Fruit fly (Drosophila melanogaster): ENCODE results near the gene pdm2.
A peak's percentile ranks its signal among the peaks of the same experiment; 100 is the strongest.

pdm2 gene

DNA sequence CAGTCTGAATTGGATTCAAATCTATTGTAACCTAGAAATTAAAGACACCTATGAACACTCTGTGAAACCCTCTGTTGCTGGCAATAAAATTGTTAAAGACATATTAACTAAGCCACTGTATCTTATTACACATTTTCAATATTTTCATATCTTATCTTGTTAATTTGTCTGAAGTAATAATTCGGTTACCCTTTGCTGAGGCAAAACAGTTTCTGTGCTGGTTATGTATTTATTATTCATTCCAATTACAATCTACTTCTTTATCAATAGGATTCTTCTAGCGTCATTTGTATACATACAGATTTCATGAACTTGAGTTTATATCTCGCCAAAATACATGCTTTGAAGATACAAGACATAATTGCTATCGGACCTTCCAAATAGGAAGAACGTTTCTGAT lies 51.6 kb downstream of the pdm2 start:
- TF ChIP-seq ey (GFP tag; optimal IDR thresholded peaks at IDR 0.05): no peak
- no peak for TF ChIP-seq brk (GFP tag; optimal IDR thresholded peaks at IDR 0.05)
- TF ChIP-seq lola (GFP tag; optimal IDR thresholded peaks at IDR 0.05): no peak
- no peak for TF ChIP-seq Dif (GFP tag; optimal IDR thresholded peaks at IDR 0.05; ENCODE audit: partially characterized antibody)
- TF ChIP-seq Myc (optimal IDR thresholded peaks at IDR 0.05): no peak
- no peak for TF ChIP-seq h (GFP tag; optimal IDR thresholded peaks at IDR 0.05)
- no peak for TF ChIP-seq Hnf4 (GFP tag; optimal IDR thresholded peaks at IDR 0.05)
- no peak for TF ChIP-seq foxo (GFP tag; optimal IDR thresholded peaks at IDR 0.05)
- no peak for TF ChIP-seq CG32264 (GFP tag; optimal IDR thresholded peaks at IDR 0.05)

DNA sequence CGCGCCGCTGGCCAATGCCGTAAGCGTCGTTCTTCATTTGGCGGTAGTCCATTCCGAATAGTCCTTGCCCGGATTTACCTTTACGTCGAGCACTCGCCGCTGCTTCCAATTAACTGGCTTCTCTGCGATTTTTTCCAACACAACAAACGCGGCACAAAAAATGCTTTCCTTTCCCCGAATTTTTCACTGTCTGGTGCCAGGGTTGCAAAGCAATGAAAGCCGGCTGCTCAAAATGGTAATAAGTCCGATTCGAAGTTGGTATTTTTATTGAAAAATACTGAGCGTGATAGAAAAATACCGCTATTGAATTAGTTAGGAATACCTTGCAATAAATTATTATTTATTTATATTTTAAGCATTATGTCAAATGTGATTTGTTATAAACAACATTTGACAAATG lies 55.3 kb downstream of the pdm2 start:
- TF ChIP-seq brk (GFP tag; optimal IDR thresholded peaks at IDR 0.05) (no peak), CG9705 (GFP tag; optimal IDR thresholded peaks at IDR 0.05) (no peak), rgr (GFP tag; optimal IDR thresholded peaks at IDR 0.05) (no peak), dl (GFP tag; optimal IDR thresholded peaks at IDR 0.05; ENCODE audit: insufficient read depth in 1 of 2, partially characterized antibody in 2 of 2) (no peak), woc (GFP tag; optimal IDR thresholded peaks at IDR 0.05) (no peak)

DNA sequence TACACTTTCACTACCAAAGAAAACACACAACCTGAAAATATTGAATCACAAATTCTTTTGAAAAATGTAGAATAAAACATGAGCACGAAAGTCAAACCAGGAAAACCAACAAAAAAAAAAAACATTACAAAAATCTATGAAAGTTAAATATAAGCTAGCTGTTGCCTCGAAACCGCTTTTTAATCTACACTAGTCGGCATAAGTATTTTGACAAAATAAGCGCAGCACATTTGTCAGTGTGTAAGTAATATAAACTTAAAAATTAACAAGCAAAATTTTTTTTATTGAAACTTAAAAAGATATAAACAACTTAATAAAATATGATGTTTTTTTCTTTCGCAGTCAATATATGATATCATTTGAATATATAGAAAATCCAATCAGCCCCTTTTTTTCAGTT lies 55.9 kb downstream of the pdm2 start, which contains the start of gene CG5787:
CG5787 (minus strand) TSS at position 101 of the 400 bp plus-strand sequence.
- TF ChIP-seq sage (GFP tag; optimal IDR thresholded peaks at IDR 0.05): no peak
- no peak for TF ChIP-seq fru (GFP tag; optimal IDR thresholded peaks at IDR 0.05)
- no peak for TF ChIP-seq HLH106 (tag; optimal IDR thresholded peaks at IDR 0.05)
- TF ChIP-seq dl (GFP tag; optimal IDR thresholded peaks at IDR 0.05; ENCODE audit: insufficient read depth in 1 of 2, partially characterized antibody in 2 of 2): no peak
- TF ChIP-seq Hnf4 (GFP tag; optimal IDR thresholded peaks at IDR 0.05): no peak
- no peak for TF ChIP-seq Mio (GFP tag; optimal IDR thresholded peaks at IDR 0.05)
- no peak for TF ChIP-seq pan (optimal IDR thresholded peaks at IDR 0.05)
- TF ChIP-seq dmrt93B (GFP tag; optimal IDR thresholded peaks at IDR 0.05): no peak
- TF ChIP-seq rgr (GFP tag; optimal IDR thresholded peaks at IDR 0.05): no peak
- no peak for TF ChIP-seq psq (GFP tag; optimal IDR thresholded peaks at IDR 0.05)
- TF ChIP-seq usp (GFP tag; optimal IDR thresholded peaks at IDR 0.05): no peak
- TF ChIP-seq woc (GFP tag; optimal IDR thresholded peaks at IDR 0.05): no peak
- no peak for TF ChIP-seq CG9705 (GFP tag; optimal IDR thresholded peaks at IDR 0.05)
- TF ChIP-seq lola (GFP tag; optimal IDR thresholded peaks at IDR 0.05): no peak
- no peak for TF ChIP-seq Dif (GFP tag; optimal IDR thresholded peaks at IDR 0.05; ENCODE audit: partially characterized antibody)

DNA sequence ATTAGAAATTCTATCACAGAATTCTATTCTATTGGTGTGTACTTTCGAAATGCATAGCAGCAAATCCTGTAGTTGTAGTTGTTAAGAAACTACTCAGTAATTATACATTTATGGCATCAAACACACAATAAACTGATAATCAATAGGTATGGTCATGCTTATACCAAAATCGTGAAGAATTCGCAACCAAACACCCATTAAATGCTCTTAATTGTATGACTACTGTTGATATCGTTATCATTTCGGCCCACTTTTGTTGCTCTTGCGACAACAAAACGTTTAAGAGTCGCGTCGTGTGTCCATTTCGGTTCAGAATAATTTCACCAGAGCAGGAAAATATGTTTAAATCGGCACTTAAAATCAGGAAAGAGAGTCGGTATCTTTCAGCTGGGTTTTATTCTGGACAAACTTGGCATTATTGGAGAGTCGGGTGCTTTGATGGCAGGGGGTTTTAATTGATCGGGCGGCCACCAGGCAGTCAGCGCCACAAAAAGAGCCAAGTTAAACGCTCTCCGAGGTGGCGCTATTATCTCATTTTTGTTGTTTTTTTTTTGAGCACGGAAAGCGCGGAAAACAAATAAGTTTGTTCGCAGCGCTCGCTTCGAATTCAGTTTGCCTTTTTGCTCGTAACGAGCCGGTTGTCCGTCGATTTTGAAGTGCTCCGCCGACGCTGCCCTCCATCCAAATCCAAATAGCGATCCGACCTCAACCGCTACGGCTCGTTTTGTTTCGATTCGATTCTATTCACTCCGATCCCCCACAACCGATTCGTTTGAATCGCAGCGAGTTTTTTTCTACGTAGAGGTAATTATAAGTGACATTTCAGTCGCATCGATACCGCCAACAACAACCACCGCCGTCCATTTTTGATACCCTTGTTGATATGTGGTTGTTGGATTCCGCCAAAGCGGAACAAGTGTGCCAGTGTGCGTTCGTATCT lies 61.7 kb downstream of the pdm2 start, which contains the start of gene MRP:
MRP (plus strand) TSS at position 609 of the 940 bp plus-strand sequence.
- TF ChIP-seq Sp1 (GFP tag; optimal IDR thresholded peaks at IDR 0.05): no peak
- no peak for TF ChIP-seq Dif (GFP tag; optimal IDR thresholded peaks at IDR 0.05; ENCODE audit: partially characterized antibody)
- no peak for TF ChIP-seq Rel (GFP tag; optimal IDR thresholded peaks at IDR 0.05)
- peak; percentile 47 for TF ChIP-seq Rel (tag; optimal IDR thresholded peaks at IDR 0.05)
- TF ChIP-seq h (GFP tag; optimal IDR thresholded peaks at IDR 0.05): no peak
- TF ChIP-seq Mio (GFP tag; optimal IDR thresholded peaks at IDR 0.05): no peak

DNA sequence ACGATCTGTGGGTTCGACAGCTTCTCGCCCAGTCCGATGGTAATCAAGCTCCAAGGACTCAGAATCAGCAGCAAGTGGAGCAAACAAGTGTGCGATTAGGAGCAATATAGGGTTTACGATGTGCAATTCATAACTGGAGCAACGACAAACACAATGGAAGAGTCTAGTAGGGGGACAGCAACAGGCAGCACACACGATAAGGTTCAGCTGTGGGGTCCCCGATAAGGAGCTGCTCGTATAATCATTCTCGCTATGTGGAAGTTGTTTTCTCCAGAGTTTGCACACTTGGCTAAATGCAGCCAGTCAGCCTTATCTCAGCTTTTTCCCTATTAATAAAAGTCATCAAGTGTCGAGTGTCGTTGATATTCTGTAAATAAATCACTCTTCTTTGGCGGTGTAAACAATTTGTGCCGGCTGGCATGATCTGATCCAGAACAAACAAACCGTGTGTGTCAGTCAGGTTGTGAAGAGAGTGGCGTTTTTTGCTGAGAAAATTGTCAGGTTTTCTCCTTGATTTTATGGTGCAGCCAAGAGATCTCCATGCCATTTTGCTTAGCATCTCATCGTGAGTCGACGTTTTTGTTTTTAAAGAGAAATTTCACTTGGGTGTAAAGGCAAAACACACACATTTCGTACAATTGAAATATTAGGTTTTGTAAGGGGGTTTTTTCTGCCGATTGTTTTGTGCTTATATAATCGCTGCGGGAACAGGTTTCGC lies 62.9 kb downstream of the pdm2 start:
- peak; percentile 57 for TF ChIP-seq br (GFP tag; optimal IDR thresholded peaks at IDR 0.05)
- no peak for TF ChIP-seq OdsH (GFP tag; optimal IDR thresholded peaks at IDR 0.05)
- TF ChIP-seq h (GFP tag; optimal IDR thresholded peaks at IDR 0.05): peak; percentile 57
- no peak for TF ChIP-seq GATAd (GFP tag; optimal IDR thresholded peaks at IDR 0.05)
- no peak for TF ChIP-seq Rel (GFP tag; optimal IDR thresholded peaks at IDR 0.05)
- TF ChIP-seq Rel (tag; optimal IDR thresholded peaks at IDR 0.05): peak; percentile 80
